Worm (Caenorhabditis elegans) whole organism, L1 larva: ENCODE results near the gene C45G9.15.

Source experiments
- ama-1 ChIP-seq: fragments of 150-350 bp; optimal IDR thresholded peaks from 2 replicates; lab custom pipeline; 2014
- ceh-88 ChIP-seq: fragments of 200-800 bp; sonication (Bioruptor generic); IDR thresholded peaks from 2 replicates; pipeline ENCODE4 v1.3.6; 2022; ENCODE audit warnings: missing genetic modification characterization, missing compliant biosample characterization
- dpl-1 ChIP-seq, 3 experiments: fragments of 150-350 bp in 2 of 3; sonication (generic microtip) in 1 of 3; optimal IDR thresholded peaks; 2 replicates each; lab custom pipeline; 2014 to 2017; ENCODE audit warnings: missing biosample characterization in 3 of 3, missing genetic modification characterization in 3 of 3, missing genetic modification reagents in 3 of 3
- egl-27 ChIP-seq, 2 experiments: fragments of 150-350 bp in 1 of 2; sonication (generic microtip); optimal IDR thresholded peaks; 3 replicates each; lab custom pipeline; 2017 to 2018; ENCODE audit warnings: missing biosample characterization in 2 of 2, missing genetic modification characterization in 2 of 2, missing genetic modification reagents in 2 of 2
- fkh-10 ChIP-seq: sonication (generic microtip); optimal IDR thresholded peaks from 2 replicates; lab custom pipeline; 2017; ENCODE audit warnings: missing biosample characterization, missing genetic modification reagents, missing genetic modification characterization
- grh-1 ChIP-seq: fragments of 200-800 bp; sonication (Bioruptor generic); IDR thresholded peaks from 2 replicates; pipeline ENCODE4 v1.3.6; 2022; ENCODE audit warnings: missing genetic modification reagents, missing genetic modification characterization, missing compliant biosample characterization
- lin-39 ChIP-seq: fragments of 150-350 bp; optimal IDR thresholded peaks from 2 replicates; lab custom pipeline; 2014; ENCODE audit warnings: missing biosample characterization, missing genetic modification reagents, missing genetic modification characterization
- mdl-1 ChIP-seq, 2 experiments: fragments of 150-350 bp; optimal IDR thresholded peaks; 2 replicates each; lab custom pipeline; 2014 to 2017; ENCODE audit warnings: missing biosample characterization in 2 of 2, missing genetic modification characterization in 2 of 2, inconsistent platforms in 1 of 2
- nhr-28 ChIP-seq: fragments of 150-350 bp; optimal IDR thresholded peaks from 2 replicates; lab custom pipeline; 2014; ENCODE audit warnings: missing biosample characterization, missing genetic modification characterization
- nhr-76 ChIP-seq: sonication (generic microtip); optimal IDR thresholded peaks from 2 replicates; lab custom pipeline; 2017; ENCODE audit warnings: missing biosample characterization, missing genetic modification characterization
- nhr-90 ChIP-seq: sonication (generic microtip); optimal IDR thresholded peaks from 2 replicates; lab custom pipeline; 2016; ENCODE audit warnings: mild to moderate bottlenecking, missing genetic modification characterization, missing compliant biosample characterization; ENCODE audit not compliant: poor library complexity
- sptf-1 ChIP-seq: fragments of 150-350 bp; optimal IDR thresholded peaks from 2 replicates; lab custom pipeline; 2014; ENCODE audit warnings: missing biosample characterization, missing genetic modification characterization
- unc-62 ChIP-seq: fragments of 150-350 bp; optimal IDR thresholded peaks from 2 replicates; lab custom pipeline; 2014; ENCODE audit warnings: missing biosample characterization, missing genetic modification reagents, missing genetic modification characterization
- zip-4 ChIP-seq: fragments of 200-800 bp; sonication (Bioruptor generic); optimal IDR thresholded peaks from 2 replicates; lab custom pipeline; 2018; ENCODE audit warnings: mild to moderate bottlenecking, missing genetic modification characterization, moderate library complexity, missing compliant biosample characterization

DNA sequence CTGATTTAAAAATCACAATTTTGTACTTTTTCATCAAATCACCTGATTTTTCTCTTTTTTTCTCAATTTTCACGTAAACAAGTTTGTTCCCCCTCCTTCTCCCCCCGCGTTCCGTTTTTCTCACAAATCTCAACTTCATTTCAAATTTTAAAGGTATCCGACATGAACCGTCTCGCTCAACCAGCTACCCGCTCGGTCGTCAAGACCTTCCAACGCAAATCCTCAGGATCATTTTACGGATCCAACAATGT is 29.6 kb upstream of the C45G9.15 start, which contains the start of gene cox-6A:
- TF ChIP-seq dpl-1 (GFP tag; optimal IDR thresholded peaks at IDR 0.05; lab: Kevin White, UChicago) (no peak), egl-27 (tag; optimal IDR thresholded peaks at IDR 0.05; lab: Kevin White, UChicago) (no peak), ceh-88 (GFP tag; lab: Robert Waterston, UW) (no peak), nhr-90 (tag; lab: Kevin White, UChicago) (no peak), mdl-1 (tag; optimal IDR thresholded peaks at IDR 0.05; lab: Kevin White, UChicago) (no peak), fkh-10 (GFP tag; lab: Kevin White, UChicago) (no peak), grh-1 (GFP tag; lab: Robert Waterston, UW) (no peak), ama-1 (no peak), zip-4 (GFP tag; lab: Kevin White, UChicago) (no peak), sptf-1 (tag; lab: Kevin White, UChicago) (no peak), lin-39 (tag; lab: Kevin White, UChicago) (no peak), unc-62 (GFP tag; lab: Kevin White, UChicago) (no peak), nhr-28 (tag; lab: Kevin White, UChicago) (no peak), nhr-76 (no peak)
